Worm (Caenorhabditis elegans) whole organism, L3 larva: ENCODE data around the gene mdmh-35.

Experiments
- ceh-16 ChIP-seq: sonication (generic microtip); optimal IDR thresholded peaks from 2 replicates; lab custom pipeline; 2017; ENCODE audit warnings: missing biosample characterization, missing genetic modification characterization
- egl-27 ChIP-seq: sonication (generic microtip); optimal IDR thresholded peaks from 4 replicates; lab custom pipeline; 2017; ENCODE audit warnings: missing biosample characterization, missing genetic modification reagents, missing genetic modification characterization

- no peak for TF ChIP-seq ceh-16 (tag; lab: Kevin White, UChicago)
- no peak for TF ChIP-seq egl-27 (tag; lab: Kevin White, UChicago)
These were observed 23.8 kb upstream of the mdmh-35 start, which contains the start of the genes vha-4 and T01H3.5 for ce11 chrII:7879266-7879718.
